Worm (Caenorhabditis elegans): ENCODE results near the gene F22B7.1.
A peak's percentile ranks its signal among the peaks of the same experiment; 100 is the strongest.

The F22B7.1 gene

ce11 chrIII:8621002-8621401 lies 44.1 kb upstream of the F22B7.1 start:
- no peak for TF ChIP-seq ttx-3 (tag; optimal IDR thresholded peaks at IDR 0.05)
- TF ChIP-seq nfya-1 (tag; optimal IDR thresholded peaks at IDR 0.05), result peak; percentile 18

DNA sequence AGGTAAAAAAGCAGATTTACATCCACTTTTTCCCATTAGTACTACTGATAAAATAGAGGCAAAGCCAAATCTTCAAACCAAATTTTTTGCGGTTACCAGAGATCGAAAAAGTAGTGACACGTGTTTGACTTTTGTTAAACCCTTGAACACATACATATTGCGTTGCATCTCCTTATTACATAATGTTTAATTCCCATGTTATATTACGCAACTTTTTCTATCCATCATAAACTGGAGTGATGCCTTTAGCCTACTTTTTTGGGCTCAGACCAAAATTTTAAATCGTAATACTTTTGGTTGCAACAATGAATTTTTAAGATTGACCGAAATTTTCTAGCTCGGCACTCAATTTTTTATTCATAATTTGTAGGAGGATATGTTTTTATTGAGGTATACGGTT lies 43.2 kb upstream of the F22B7.1 start:
- TF ChIP-seq gmeb-2 (tag; optimal IDR thresholded peaks at IDR 0.05), result no peak
- TF ChIP-seq syd-9 (tag; optimal IDR thresholded peaks at IDR 0.05), result no peak
- TF ChIP-seq F13H6.1 (tag; optimal IDR thresholded peaks at IDR 0.05), result no peak
- TF ChIP-seq hlh-15 (tag; optimal IDR thresholded peaks at IDR 0.05), result no peak
- no peak for TF ChIP-seq elt-2 (tag; optimal IDR thresholded peaks at IDR 0.05)
- no peak for TF ChIP-seq pha-2 (tag; optimal IDR thresholded peaks at IDR 0.05)
- no peak for TF ChIP-seq tbx-7 (tag; optimal IDR thresholded peaks at IDR 0.05)

- TF ChIP-seq ttx-3 (tag; optimal IDR thresholded peaks at IDR 0.05), result no peak
- TF ChIP-seq che-1 (tag; optimal IDR thresholded peaks at IDR 0.05), result no peak
- TF ChIP-seq unc-86 (tag; optimal IDR thresholded peaks at IDR 0.05), result no peak
- TF ChIP-seq pha-2 (tag; optimal IDR thresholded peaks at IDR 0.05), result no peak
- TF ChIP-seq lin-11 (tag; optimal IDR thresholded peaks at IDR 0.05), result no peak
- TF ChIP-seq ceh-30 (tag; optimal IDR thresholded peaks at IDR 0.05), result no peak
- no peak for TF ChIP-seq hlh-15 (tag; optimal IDR thresholded peaks at IDR 0.05)
- TF ChIP-seq sdc-2 (tag; optimal IDR thresholded peaks at IDR 0.05), result no peak
- no peak for TF ChIP-seq unc-42 (tag; optimal IDR thresholded peaks at IDR 0.05)
- no peak for TF ChIP-seq sox-4 (tag; optimal IDR thresholded peaks at IDR 0.05)
- TF ChIP-seq dve-1 (tag; optimal IDR thresholded peaks at IDR 0.05), result no peak
- no peak for TF ChIP-seq nhr-232 (tag; optimal IDR thresholded peaks at IDR 0.05)
- TF ChIP-seq K09A11.1 (tag; optimal IDR thresholded peaks at IDR 0.05; ENCODE audit: insufficient read depth), result no peak
These were observed 42.7 kb upstream of the F22B7.1 start, which contains the start of gene ceh-16 for ce11 chrIII:8622435-8622834. Gene ceh-16 (plus strand): TSS chrIII:8622735.

ce11 chrIII:8625125-8625524 lies 40.0 kb upstream of the F22B7.1 start:
- TF ChIP-seq odd-2 (tag; optimal IDR thresholded peaks at IDR 0.05), result no peak
- TF ChIP-seq pag-3 (tag; optimal IDR thresholded peaks at IDR 0.05; ENCODE audit: borderline replicate concordance), result no peak
- TF ChIP-seq ceh-14 (tag; optimal IDR thresholded peaks at IDR 0.05), result no peak
- TF ChIP-seq pax-1 (tag; optimal IDR thresholded peaks at IDR 0.05), result no peak
- no peak for TF ChIP-seq ref-2 (tag; optimal IDR thresholded peaks at IDR 0.05)
- TF ChIP-seq ceh-34 (tag; optimal IDR thresholded peaks at IDR 0.05), result no peak
- no peak for TF ChIP-seq pat-9 (tag; optimal IDR thresholded peaks at IDR 0.05)
- no peak for TF ChIP-seq ama-1 (optimal IDR thresholded peaks at IDR 0.05)
- TF ChIP-seq fkh-6 (tag; optimal IDR thresholded peaks at IDR 0.05), result no peak

ce11 chrIII:8628405-8628982 lies 36.6 kb upstream of the F22B7.1 start, which contains the start of the genes polk-1 and gpr-1:
Gene polk-1 (minus strand): TSS chrIII:8628590.
Gene gpr-1 (plus strand): TSS chrIII:8628932.
- TF ChIP-seq elt-2 (tag; optimal IDR thresholded peaks at IDR 0.05), result no peak
- no peak for TF ChIP-seq hlh-8 (tag; optimal IDR thresholded peaks at IDR 0.05)
- TF ChIP-seq syd-9 (tag; optimal IDR thresholded peaks at IDR 0.05), result no peak

ce11 chrIII:8630833-8631232 lies 34.3 kb upstream of the F22B7.1 start, which contains the start of gene dnj-10:
Gene dnj-10 (plus strand): TSS chrIII:8631165.
- no peak for TF ChIP-seq ets-4 (tag; optimal IDR thresholded peaks at IDR 0.05)
- peak; percentile 6 for TF ChIP-seq unc-42 (tag; optimal IDR thresholded peaks at IDR 0.05)

- TF ChIP-seq ceh-34 (tag; optimal IDR thresholded peaks at IDR 0.05) (no peak), ref-2 (tag; optimal IDR thresholded peaks at IDR 0.05) (no peak), mec-3 (tag; optimal IDR thresholded peaks at IDR 0.05; ENCODE audit: borderline replicate concordance) (no peak), ceh-30 (tag; optimal IDR thresholded peaks at IDR 0.05) (no peak), hlh-6 (tag; optimal IDR thresholded peaks at IDR 0.05) (no peak), unc-86 (tag; optimal IDR thresholded peaks at IDR 0.05) (no peak), sox-2 (GFP tag; IDR thresholded peaks at IDR 0.05) (no peak), ceh-14 (tag; optimal IDR thresholded peaks at IDR 0.05) (no peak), pros-1 (tag; optimal IDR thresholded peaks at IDR 0.05) (no peak), unc-42 (tag; optimal IDR thresholded peaks at IDR 0.05) (no peak), lim-6 (tag; optimal IDR thresholded peaks at IDR 0.05) (no peak), ceh-24 (tag; optimal IDR thresholded peaks at IDR 0.05) (no peak), ttx-3 (tag; optimal IDR thresholded peaks at IDR 0.05) (no peak), pha-4 (tag; optimal IDR thresholded peaks at IDR 0.05) (no peak)
These were observed 28.3 kb upstream of the F22B7.1 start for ce11 chrIII:8636803-8637202.
